Worm (Caenorhabditis elegans): ENCODE measurements around the gene C09E7.8.
A peak's percentile ranks its signal among the peaks of the same experiment; 100 is the strongest.

C09E7.8 gene

DNA sequence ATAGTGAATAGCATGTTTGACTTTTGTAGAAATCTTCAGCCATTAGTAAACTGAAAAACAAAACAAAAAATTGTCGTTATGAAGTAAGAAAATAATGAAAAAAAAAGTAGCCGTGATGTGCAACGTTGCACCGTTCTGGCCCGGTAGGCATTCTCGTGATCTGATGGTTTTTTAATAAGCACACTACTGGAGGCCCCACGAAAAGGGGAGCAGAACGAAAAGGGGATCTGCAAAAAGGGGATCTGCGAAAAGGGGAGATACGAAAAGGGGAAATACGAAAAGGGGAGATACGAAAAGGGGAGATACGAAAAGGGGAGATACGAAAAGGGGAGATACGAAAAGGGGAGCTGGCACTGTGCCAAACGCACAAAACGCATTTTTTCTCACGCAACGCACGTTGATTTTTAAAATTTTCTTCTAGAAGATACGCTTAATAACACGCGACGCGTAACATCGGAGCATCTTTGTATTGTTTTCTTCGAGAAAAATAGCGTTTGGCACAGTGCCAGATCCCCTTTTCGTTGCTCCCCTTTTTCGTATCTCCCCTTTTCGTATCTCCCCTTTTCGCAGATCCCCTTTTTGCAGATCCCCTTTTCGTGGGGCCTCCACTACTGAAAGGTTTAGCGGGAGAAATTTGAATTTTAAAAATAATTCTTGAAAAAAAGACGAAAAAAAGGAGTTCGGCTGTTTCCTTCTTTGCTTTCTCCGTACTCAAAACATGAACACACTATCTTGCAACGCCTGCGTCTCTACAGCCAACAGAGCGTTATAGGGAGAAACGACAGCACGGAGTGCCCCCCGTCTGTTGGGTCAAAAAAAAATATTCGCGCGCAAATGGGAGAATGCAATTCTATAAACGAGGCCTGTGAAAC lies 7.0 kb downstream of the C09E7.8 start, which contains the start of gene C09E7.7:
TSS of gene C09E7.7 (minus strand) at position 57 of the 872 bp plus-strand sequence.
- TF ChIP-seq tbx-11 (GFP tag; IDR thresholded peaks at IDR 0.05) (peak; percentile 24; the same call in 1 of the 2 replicates), pes-1 (GFP tag; IDR thresholded peaks at IDR 0.05) (peak; percentile 60), hmg-4 (GFP tag; optimal IDR thresholded peaks at IDR 0.05) (peak; percentile 39), ets-7 (tag; optimal IDR thresholded peaks at IDR 0.05) (peak; percentile 50), sea-1 (GFP tag; conservative IDR thresholded peaks at IDR 0.05) (peak; percentile 71), tbx-37 (GFP tag; conservative IDR thresholded peaks at IDR 0.05) (peak; percentile 74), aly-1 (tag; optimal IDR thresholded peaks at IDR 0.05) (peak; percentile 73)

DNA sequence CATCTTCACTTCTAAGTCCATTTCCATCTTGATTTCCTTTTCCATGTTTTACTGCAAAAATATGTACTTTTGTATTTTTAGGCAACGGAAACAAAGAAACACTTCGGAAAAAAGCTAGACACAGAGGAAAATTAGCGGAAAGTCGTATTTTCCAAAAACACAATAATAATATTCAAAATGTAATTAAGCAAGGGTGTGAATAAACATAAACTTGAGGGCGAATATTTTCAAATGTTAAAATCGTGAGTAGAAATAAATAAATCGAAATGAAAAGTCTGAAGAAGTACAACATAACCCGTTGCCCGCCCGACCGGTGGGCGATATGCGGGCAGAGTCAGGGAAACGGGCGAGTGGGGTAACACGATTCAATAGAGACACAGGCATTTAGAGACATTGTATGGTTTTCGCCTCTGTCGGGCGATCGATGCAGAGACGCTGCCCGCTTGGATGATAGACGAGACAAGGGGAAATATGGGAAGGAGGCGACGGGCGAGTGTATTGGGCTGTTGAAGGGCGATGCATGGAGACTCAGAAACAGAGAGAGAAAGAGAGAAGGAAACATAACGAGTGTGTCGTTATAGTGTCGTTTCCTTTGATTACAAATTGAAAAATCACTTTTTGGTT lies 21.3 kb downstream of the C09E7.8 start, which contains the start of gene C09E7.4:
TSS of gene C09E7.4 (minus strand) at position 51 of the 624 bp plus-strand sequence.
- TF ChIP-seq ets-7 (tag; optimal IDR thresholded peaks at IDR 0.05) (peak; percentile 22), F13C5.2 (tag; optimal IDR thresholded peaks at IDR 0.05) (peak; percentile 65), ceh-36 (tag; optimal IDR thresholded peaks at IDR 0.05) (peak; percentile 9), aly-1 (tag; optimal IDR thresholded peaks at IDR 0.05) (peak; percentile 38), hnd-1 (tag; optimal IDR thresholded peaks at IDR 0.05) (no peak), tbx-11 (GFP tag; IDR thresholded peaks at IDR 0.05) (no peak)

DNA sequence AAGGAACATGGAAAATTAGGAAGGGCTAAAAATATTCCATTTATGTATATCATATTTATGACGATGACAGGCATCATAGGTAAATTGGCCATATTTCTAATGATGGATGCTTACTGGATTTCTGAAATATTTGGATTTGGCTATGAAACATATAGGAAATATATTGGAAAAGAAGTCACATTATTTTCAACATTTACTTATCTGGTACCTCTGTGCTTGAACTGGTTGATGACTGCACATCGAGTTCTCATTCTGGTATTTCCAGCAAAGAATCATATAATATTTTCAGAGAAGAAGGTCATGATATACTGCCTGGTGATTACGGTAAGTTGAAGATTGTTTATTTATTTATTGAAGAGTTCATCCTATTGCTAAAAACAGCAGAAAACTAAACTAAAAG lies 25.7 kb downstream of the C09E7.8 start, which contains the start of gene srxa-5:
TSS of gene srxa-5 (plus strand) at position 301 of the 400 bp plus-strand sequence.
- TF ChIP-seq ama-1 (optimal IDR thresholded peaks at IDR 0.05) (no peak), hnd-1 (tag; optimal IDR thresholded peaks at IDR 0.05) (no peak), pes-1 (GFP tag; IDR thresholded peaks at IDR 0.05) (no peak), tbx-11 (GFP tag; IDR thresholded peaks at IDR 0.05) (no peak), ceh-36 (tag; optimal IDR thresholded peaks at IDR 0.05) (no peak), ets-7 (tag; optimal IDR thresholded peaks at IDR 0.05) (no peak), B0310.2 (tag; optimal IDR thresholded peaks at IDR 0.05) (no peak), hmg-4 (GFP tag; optimal IDR thresholded peaks at IDR 0.05) (no peak), sea-1 (GFP tag; conservative IDR thresholded peaks at IDR 0.05) (no peak), scrt-1 (GFP tag; IDR thresholded peaks at IDR 0.05) (no peak), tra-4 (tag; optimal IDR thresholded peaks at IDR 0.05) (no peak), flt-1 (GFP tag; IDR thresholded peaks at IDR 0.05) (no peak), ceh-13 (GFP tag; optimal IDR thresholded peaks at IDR 0.05) (no peak), tbx-37 (GFP tag; conservative IDR thresholded peaks at IDR 0.05) (no peak)

DNA sequence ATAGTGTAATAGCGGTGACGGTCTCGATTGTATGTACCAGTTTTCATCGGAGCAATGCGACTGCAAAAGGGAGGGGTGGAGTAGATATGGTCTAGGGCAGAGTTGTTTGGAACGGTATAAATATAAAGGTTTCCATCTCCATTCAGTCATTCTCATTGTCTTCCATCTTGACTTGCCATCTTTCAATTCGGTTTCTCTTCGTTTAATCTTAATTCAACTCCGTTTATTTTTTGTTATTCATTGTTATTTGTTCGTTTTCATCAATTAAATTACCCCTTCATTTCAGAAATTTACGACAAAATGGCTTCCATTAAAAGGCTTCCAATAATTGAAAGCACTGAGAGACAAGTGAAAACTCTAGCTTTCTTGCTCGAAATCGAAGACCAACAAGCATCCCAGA lies 27.3 kb downstream of the C09E7.8 start, which contains the start of gene C09E7.11:
TSS of gene C09E7.11 (plus strand) at position 301 of the 400 bp plus-strand sequence.
- no peak for TF ChIP-seq hmg-4 (GFP tag; optimal IDR thresholded peaks at IDR 0.05)
- no peak for TF ChIP-seq F13C5.2 (tag; optimal IDR thresholded peaks at IDR 0.05)
- TF ChIP-seq B0310.2 (tag; optimal IDR thresholded peaks at IDR 0.05) = no peak
- no peak for TF ChIP-seq aly-1 (tag; optimal IDR thresholded peaks at IDR 0.05)
- TF ChIP-seq hnd-1 (tag; optimal IDR thresholded peaks at IDR 0.05) = no peak
- TF ChIP-seq ceh-36 (tag; optimal IDR thresholded peaks at IDR 0.05) = no peak
- TF ChIP-seq ets-7 (tag; optimal IDR thresholded peaks at IDR 0.05) = no peak
- no peak for TF ChIP-seq scrt-1 (GFP tag; IDR thresholded peaks at IDR 0.05)
- TF ChIP-seq ceh-13 (GFP tag; optimal IDR thresholded peaks at IDR 0.05) = no peak
- TF ChIP-seq sea-1 (GFP tag; conservative IDR thresholded peaks at IDR 0.05) = no peak
- TF ChIP-seq ama-1 (optimal IDR thresholded peaks at IDR 0.05) = no peak

DNA sequence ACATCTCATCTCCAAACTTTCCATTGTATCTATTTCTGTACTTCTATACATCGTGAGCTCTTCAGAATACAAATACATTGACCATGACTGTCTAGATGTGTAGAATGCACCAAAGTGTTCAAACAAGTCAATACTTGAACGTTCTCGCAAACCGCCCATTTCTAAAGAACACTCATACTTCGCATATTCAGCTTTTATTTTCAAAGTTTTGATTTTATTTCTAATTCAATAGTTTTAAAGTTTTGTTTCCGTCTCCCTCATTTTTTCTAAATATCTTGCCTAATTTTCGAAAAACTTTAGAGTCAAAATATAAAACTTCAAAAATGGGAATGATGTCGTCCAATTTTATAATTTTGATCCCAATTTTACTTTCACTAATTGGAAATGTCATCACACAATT lies 30.5 kb downstream of the C09E7.8 start, which contains the start of gene pqn-10:
TSS of gene pqn-10 (plus strand) at position 301 of the 400 bp plus-strand sequence.
- no peak for TF ChIP-seq F13C5.2 (tag; optimal IDR thresholded peaks at IDR 0.05)
- no peak for TF ChIP-seq tra-4 (tag; optimal IDR thresholded peaks at IDR 0.05)
- no peak for TF ChIP-seq ets-7 (tag; optimal IDR thresholded peaks at IDR 0.05)

DNA sequence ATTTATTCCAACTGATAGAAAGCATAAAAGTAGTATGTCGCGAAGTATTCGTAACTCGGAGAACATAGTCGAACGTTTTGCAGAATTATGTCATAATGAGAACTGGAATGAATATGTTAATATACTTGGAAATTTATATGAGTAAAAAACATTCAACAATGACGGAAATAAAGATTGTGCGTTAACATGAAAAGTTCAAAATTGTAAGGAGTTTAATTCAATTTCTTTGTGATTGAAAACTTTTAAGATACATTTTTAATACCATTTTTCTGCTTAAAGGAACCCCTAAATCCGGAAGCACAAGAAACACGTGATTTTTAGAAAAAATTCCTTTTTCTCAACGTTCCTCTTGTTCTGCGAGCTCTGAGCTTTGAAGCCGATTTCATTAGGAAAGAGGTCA lies 32.8 kb downstream of the C09E7.8 start, which contains the start of gene oig-1:
TSS of gene oig-1 (minus strand) at position 101 of the 400 bp plus-strand sequence.
- TF ChIP-seq flt-1 (GFP tag; IDR thresholded peaks at IDR 0.05) = no peak
- no peak for TF ChIP-seq tra-4 (tag; optimal IDR thresholded peaks at IDR 0.05)
- no peak for TF ChIP-seq ets-7 (tag; optimal IDR thresholded peaks at IDR 0.05)
- TF ChIP-seq tbx-11 (GFP tag; IDR thresholded peaks at IDR 0.05) = no peak
- TF ChIP-seq sea-1 (GFP tag; conservative IDR thresholded peaks at IDR 0.05) = no peak
- no peak for TF ChIP-seq tbx-37 (GFP tag; conservative IDR thresholded peaks at IDR 0.05)
- no peak for TF ChIP-seq ceh-36 (tag; optimal IDR thresholded peaks at IDR 0.05)
- no peak for TF ChIP-seq F13C5.2 (tag; optimal IDR thresholded peaks at IDR 0.05)
- no peak for TF ChIP-seq B0310.2 (tag; optimal IDR thresholded peaks at IDR 0.05)
- TF ChIP-seq scrt-1 (GFP tag; IDR thresholded peaks at IDR 0.05) = no peak
- TF ChIP-seq ceh-13 (GFP tag; optimal IDR thresholded peaks at IDR 0.05) = no peak
- no peak for TF ChIP-seq aly-1 (tag; optimal IDR thresholded peaks at IDR 0.05)
- no peak for TF ChIP-seq hnd-1 (tag; optimal IDR thresholded peaks at IDR 0.05)
- no peak for TF ChIP-seq hmg-4 (GFP tag; optimal IDR thresholded peaks at IDR 0.05)

DNA sequence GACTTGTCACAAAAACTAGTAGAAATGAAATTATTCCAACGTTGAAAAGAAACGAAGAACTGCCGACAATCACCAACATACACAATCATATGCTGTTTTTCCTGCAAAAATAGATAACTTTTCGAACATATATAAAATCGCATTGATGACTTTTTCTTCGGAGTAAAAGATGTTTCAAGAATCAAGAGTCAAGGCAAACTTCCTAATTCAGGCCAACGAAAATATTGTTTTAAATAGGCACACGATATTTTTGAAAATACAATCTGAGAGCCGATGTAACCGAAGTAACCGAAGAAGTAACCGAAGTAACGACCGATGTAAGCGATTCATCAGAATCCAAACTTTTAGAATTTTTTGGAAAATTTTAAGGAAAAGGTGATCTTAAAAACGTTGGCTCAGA lies 38.4 kb downstream of the C09E7.8 start, which contains the start of gene C09E7.10:
TSS of gene C09E7.10 (minus strand) at position 101 of the 400 bp plus-strand sequence.
- TF ChIP-seq F13C5.2 (tag; optimal IDR thresholded peaks at IDR 0.05) (no peak), tbx-37 (GFP tag; conservative IDR thresholded peaks at IDR 0.05) (no peak), hmg-4 (GFP tag; optimal IDR thresholded peaks at IDR 0.05) (no peak), scrt-1 (GFP tag; IDR thresholded peaks at IDR 0.05) (no peak), sea-1 (GFP tag; conservative IDR thresholded peaks at IDR 0.05) (no peak), B0310.2 (tag; optimal IDR thresholded peaks at IDR 0.05) (no peak), flt-1 (GFP tag; IDR thresholded peaks at IDR 0.05) (no peak), ceh-13 (GFP tag; optimal IDR thresholded peaks at IDR 0.05) (no peak), aly-1 (tag; optimal IDR thresholded peaks at IDR 0.05) (no peak), hnd-1 (tag; optimal IDR thresholded peaks at IDR 0.05) (no peak), tbx-11 (GFP tag; IDR thresholded peaks at IDR 0.05) (no peak)

Measured in whole organism, early embryonic.